Fruit fly (Drosophila melanogaster) whole organism, wandering third instar larva: ENCODE measurements around the gene Eh.

Experiments used
- HLH106 ChIP-seq: fragments of 200-800 bp; optimal IDR thresholded peaks from 3 replicates; lab custom pipeline; 2019; ENCODE audit warnings: missing biosample characterization, mild to moderate bottlenecking, missing genetic modification characterization, moderate library complexity
- Rel ChIP-seq, 2 experiments: fragments of 200-800 bp; sonication (Bioruptor generic) in 1 of 2; optimal IDR thresholded peaks; 2 replicates in 1 of 2; 3 replicates in 1 of 2; lab custom pipeline; 2016 to 2019; ENCODE audit warnings: mild to moderate bottlenecking in 2 of 2, missing biosample characterization in 2 of 2, missing genetic modification characterization in 2 of 2, moderate library complexity in 1 of 2
- pan ChIP-seq: fragments of >200 bp; optimal IDR thresholded peaks from 2 replicates; lab custom pipeline; 2017
- sv ChIP-seq: fragments of 200-800 bp; sonication (Bioruptor generic); optimal IDR thresholded peaks from 3 replicates; lab custom pipeline; 2016; ENCODE audit warnings: missing biosample characterization, missing genetic modification characterization
- usp ChIP-seq: fragments of >200 bp; optimal IDR thresholded peaks from 2 replicates; lab custom pipeline; 2017; ENCODE audit warnings: missing biosample characterization, missing genetic modification characterization

dm6 chr3R:17406411-17406810 lies 42.2 kb downstream of the Eh start, which contains the start of the genes CG42824 and CG42798:
- TF ChIP-seq HLH106 (tag; lab: Kevin White, UChicago) (no peak), sv (no peak), pan (lab: Kevin White, UChicago) (no peak), usp (no peak), Rel (GFP tag; optimal IDR thresholded peaks at IDR 0.05; lab: Kevin White, UChicago) (no peak), Rel (tag; optimal IDR thresholded peaks at IDR 0.05; lab: Kevin White, UChicago) (no peak)
